Worm (Caenorhabditis elegans) whole organism, early embryonic: ENCODE data around the gene btb-16.

Experiments used
- B0310.2 ChIP-seq: sonication (generic microtip); optimal IDR thresholded peaks from 2 replicates; lab custom pipeline; 2016; ENCODE audit warnings: mild to moderate bottlenecking, missing genetic modification characterization, missing compliant biosample characterization
- ama-1 ChIP-seq: fragments of 150-350 bp; optimal IDR thresholded peaks from 2 replicates; lab custom pipeline; 2014
- ceh-36 ChIP-seq: sonication (generic microtip); optimal IDR thresholded peaks from 2 replicates; lab custom pipeline; 2016; ENCODE audit warnings: missing genetic modification characterization, inconsistent platforms, missing compliant biosample characterization
- ets-7 ChIP-seq: sonication (generic microtip); optimal IDR thresholded peaks from 2 replicates; lab custom pipeline; 2016; ENCODE audit warnings: missing genotype, missing genetic modification characterization, missing compliant biosample characterization
- flt-1 ChIP-seq: fragments of 200-800 bp; sonication (Bioruptor generic); IDR thresholded peaks from 2 replicates; pipeline ENCODE4 v1.3.6; 2022; ENCODE audit warnings: missing genetic modification characterization, missing compliant biosample characterization
- hmg-4 ChIP-seq: fragments of 200-800 bp; sonication (Bioruptor generic); optimal IDR thresholded peaks from 2 replicates; lab custom pipeline; 2018; ENCODE audit warnings: mild to moderate bottlenecking, missing genetic modification characterization, missing compliant biosample characterization
- hnd-1 ChIP-seq: sonication (generic microtip); optimal IDR thresholded peaks from 2 replicates; lab custom pipeline; 2016; ENCODE audit warnings: missing genetic modification characterization, missing compliant biosample characterization
- tbx-37 ChIP-seq: fragments of 200-800 bp; sonication (Bioruptor generic); conservative IDR thresholded peaks from 2 replicates; pipeline ENCODE4 v1.3.6; 2022; ENCODE audit warnings: missing genetic modification reagents, missing genetic modification characterization, missing compliant biosample characterization

DNA sequence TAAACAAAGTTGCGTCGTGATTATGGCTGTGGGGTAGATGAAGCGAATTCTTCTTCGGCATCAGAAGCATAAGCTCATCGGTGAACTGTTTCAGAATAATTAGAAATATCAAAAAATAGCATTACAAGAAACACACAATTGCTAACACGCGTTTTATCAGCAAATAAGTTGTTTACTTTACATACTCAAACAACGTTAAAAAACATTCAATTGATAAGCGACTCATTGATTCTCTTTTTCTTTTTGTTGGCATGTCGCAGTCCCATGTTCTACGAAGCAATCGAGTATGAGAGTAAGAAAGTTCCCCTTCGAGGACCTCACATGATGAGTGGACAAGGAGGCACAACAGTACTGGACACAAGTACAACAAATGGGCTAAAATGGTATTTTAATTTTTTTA, at the start of gene btb-16:
- no peak for TF ChIP-seq B0310.2 (tag; lab: Kevin White, UChicago)
- no peak for TF ChIP-seq tbx-37
- no peak for TF ChIP-seq ama-1
- TF ChIP-seq ets-7 (tag; lab: Kevin White, UChicago): no peak
- TF ChIP-seq flt-1: no peak
- TF ChIP-seq hmg-4 (GFP tag; lab: Kevin White, UChicago): no peak
- no peak for TF ChIP-seq ceh-36 (tag; lab: Kevin White, UChicago)
- TF ChIP-seq hnd-1 (tag; lab: Kevin White, UChicago): no peak
